Fruit fly (Drosophila melanogaster): ENCODE measurements around the gene CG18249.
A peak's percentile ranks its signal among the peaks of the same experiment; 100 is the strongest.

The CG18249 gene

dm6 chr3R:8264302-8265080 is 44.5 kb downstream of the CG18249 start, which contains the start of the genes RPA1 and Mcm2 (continued):
- TF ChIP-seq CG3163 (GFP tag; optimal IDR thresholded peaks at IDR 0.05) (peak; percentile 22), NC2β (GFP tag; optimal IDR thresholded peaks at IDR 0.05) (no peak), wek (GFP tag; optimal IDR thresholded peaks at IDR 0.05) (no peak), CG8359 (GFP tag; optimal IDR thresholded peaks at IDR 0.05; ENCODE audit: borderline replicate concordance) (peak; percentile 33), CG2202 (tag; optimal IDR thresholded peaks at IDR 0.05) (peak; percentile 22), CG31365 (tag; optimal IDR thresholded peaks at IDR 0.05) (peak; percentile 86), Trl (optimal IDR thresholded peaks at IDR 0.05) (no peak), Trl (GFP tag; optimal IDR thresholded peaks at IDR 0.05) (peak; percentile 64), CG6254 (GFP tag; optimal IDR thresholded peaks at IDR 0.05) (no peak), grau (tag; optimal IDR thresholded peaks at IDR 0.05) (peak; percentile 98), H2.0 (GFP tag; IDR thresholded peaks at IDR 0.05) (peak; percentile 59), CG1233 (GFP tag; optimal IDR thresholded peaks at IDR 0.05) (peak; percentile 73), Dp (GFP tag; optimal IDR thresholded peaks at IDR 0.05) (peak; percentile 76), gro (GFP tag; optimal IDR thresholded peaks at IDR 0.05) (no peak), CG12744 (GFP tag; optimal IDR thresholded peaks at IDR 0.05) (no peak), CG13424 (tag; optimal IDR thresholded peaks at IDR 0.05) (peak; percentile 85), ems (GFP tag; optimal IDR thresholded peaks at IDR 0.05) (no peak), CG7556 (GFP tag; optimal IDR thresholded peaks at IDR 0.05) (peak; percentile 75), cad (GFP tag; optimal IDR thresholded peaks at IDR 0.05) (no peak), zen (tag; optimal IDR thresholded peaks at IDR 0.05) (peak; percentile 38), CG7357 (GFP tag; IDR thresholded peaks at IDR 0.05) (peak; percentile 66; the same call in 2 of the 3 replicates), Abd-B (GFP tag; optimal IDR thresholded peaks at IDR 0.05) (peak; percentile 81), Dll (GFP tag; IDR thresholded peaks at IDR 0.05; ENCODE audit: partially characterized antibody) (no peak), CG31441 (GFP tag; IDR thresholded peaks at IDR 0.05) (peak; percentile 88), Meics (GFP tag; optimal IDR thresholded peaks at IDR 0.05) (peak; percentile 74), CG4820 (GFP tag; optimal IDR thresholded peaks at IDR 0.05) (peak; percentile 74), ro (GFP tag; IDR thresholded peaks at IDR 0.05) (peak; percentile 32; the same call in 1 of the 2 replicates), row (GFP tag; IDR thresholded peaks at IDR 0.05) (peak; percentile 93), CG12942 (GFP tag; optimal IDR thresholded peaks at IDR 0.05) (peak; percentile 69), chinmo (GFP tag; IDR thresholded peaks at IDR 0.05; ENCODE audit: partially characterized antibody) (no peak), sisA (GFP tag; IDR thresholded peaks at IDR 0.05) (peak; percentile 86), yki (optimal IDR thresholded peaks at IDR 0.05) (no peak), Hr39 (optimal IDR thresholded peaks at IDR 0.05) (no peak), exex (tag; optimal IDR thresholded peaks at IDR 0.05) (no peak), Atf-2 (GFP tag; optimal IDR thresholded peaks at IDR 0.05) (no peak), bbx (GFP tag; IDR thresholded peaks at IDR 0.05; ENCODE audit: partially characterized antibody) (peak; percentile 39; the same call in 1 of the 2 replicates), dmrt11E (tag; optimal IDR thresholded peaks at IDR 0.05) (peak; percentile 78), CG8089 (GFP tag; optimal IDR thresholded peaks at IDR 0.05) (no peak), CG3065 (GFP tag; optimal IDR thresholded peaks at IDR 0.05) (no peak), Side (GFP tag; optimal IDR thresholded peaks at IDR 0.05) (peak; percentile 5), cas (GFP tag; IDR thresholded peaks at IDR 0.05) (peak; percentile 63; the same call in 1 of the 2 replicates), BEAF-32 (GFP tag; optimal IDR thresholded peaks at IDR 0.05) (peak; percentile 19), sc (optimal IDR thresholded peaks at IDR 0.05) (no peak), sc (GFP tag; optimal IDR thresholded peaks at IDR 0.05) (peak; percentile 58), CG11093 (GFP tag; IDR thresholded peaks at IDR 0.05) (0 out of 3 replicates have a peak, but pooled peaks have one; percentile 64), CG17612 (GFP tag; IDR thresholded peaks at IDR 0.05) (no peak), E2f1 (GFP tag; IDR thresholded peaks at IDR 0.05) (peak; percentile 93), gsb (GFP tag; IDR thresholded peaks at IDR 0.05) (0 out of 2 replicates have a peak, but pooled peaks have one; percentile 19), eyg (GFP tag; optimal IDR thresholded peaks at IDR 0.05) (no peak), CG1602 (GFP tag; optimal IDR thresholded peaks at IDR 0.05) (peak; percentile 78), CG11085 (GFP tag; IDR thresholded peaks at IDR 0.05) (peak; percentile 73)
